Fruit fly (Drosophila melanogaster) whole organism, prepupa: ENCODE measurements around the gene Cyt-c1L.

Source experiments
- Blimp-1 ChIP-seq: fragments of 200-800 bp; sonication (Bioruptor generic); optimal IDR thresholded peaks from 3 replicates; lab custom pipeline; 2017; ENCODE audit warnings: missing biosample characterization, missing genetic modification characterization, mild to moderate bottlenecking, moderate library complexity, missing genetic modification reagents
- CG10631 ChIP-seq: fragments of 200-800 bp; sonication (Bioruptor generic); optimal IDR thresholded peaks from 2 replicates; lab custom pipeline; 2016; ENCODE audit warnings: missing biosample characterization, missing genetic modification characterization
- CG10669 ChIP-seq: fragments of 200-800 bp; sonication (Bioruptor generic); optimal IDR thresholded peaks from 3 replicates; lab custom pipeline; 2018; ENCODE audit warnings: missing biosample characterization, mild to moderate bottlenecking, missing genetic modification characterization, moderate library complexity
- CG11294 ChIP-seq: fragments of 200-800 bp; sonication (Bioruptor generic); IDR thresholded peaks from 2 replicates; pipeline ENCODE4 v1.3.6; 2022; ENCODE audit warnings: missing biosample characterization, missing genetic modification characterization
- CG11762 ChIP-seq: fragments of 200-800 bp; sonication (Bioruptor generic); optimal IDR thresholded peaks from 3 replicates; lab custom pipeline; 2016; ENCODE audit warnings: missing biosample characterization, missing genetic modification characterization; ENCODE audit not compliant: insufficient read depth
- CG11902 ChIP-seq: fragments of 200-800 bp; sonication (Bioruptor generic); optimal IDR thresholded peaks from 3 replicates; lab custom pipeline; 2016; ENCODE audit warnings: missing biosample characterization, missing genetic modification characterization
- CG1621 ChIP-seq: fragments of 200-800 bp; sonication (Bioruptor generic); optimal IDR thresholded peaks from 3 replicates; lab custom pipeline; 2018; ENCODE audit warnings: missing biosample characterization, mild to moderate bottlenecking, missing genetic modification characterization
- CG16779 ChIP-seq: fragments of 200-800 bp; sonication (Bioruptor generic); optimal IDR thresholded peaks from 3 replicates; lab custom pipeline; 2017; ENCODE audit warnings: missing biosample characterization, mild to moderate bottlenecking, missing genetic modification characterization
- CG31627 ChIP-seq: fragments of 200-800 bp; sonication (Bioruptor generic); optimal IDR thresholded peaks from 3 replicates; lab custom pipeline; 2016; ENCODE audit warnings: missing biosample characterization, missing genetic modification characterization
- CG32006 ChIP-seq: fragments of 200-800 bp; sonication (Bioruptor generic); optimal IDR thresholded peaks from 3 replicates; lab custom pipeline; 2017; ENCODE audit warnings: missing biosample characterization, mild to moderate bottlenecking, missing genetic modification characterization
- CG34406 ChIP-seq: fragments of 200-800 bp; sonication (Bioruptor generic); optimal IDR thresholded peaks from 3 replicates; lab custom pipeline; 2016; ENCODE audit warnings: missing biosample characterization, missing genetic modification characterization
- CG3919 ChIP-seq: fragments of 200-800 bp; sonication (Bioruptor generic); optimal IDR thresholded peaks from 3 replicates; lab custom pipeline; 2016; ENCODE audit warnings: missing biosample characterization, missing genetic modification characterization
- CG4318 ChIP-seq: fragments of 200-800 bp; sonication (Bioruptor generic); optimal IDR thresholded peaks from 3 replicates; lab custom pipeline; 2017; ENCODE audit warnings: missing biosample characterization, mild to moderate bottlenecking, missing genetic modification characterization
- CG6163 ChIP-seq: fragments of 200-800 bp; sonication (Bioruptor generic); IDR thresholded peaks from 3 replicates; pipeline ENCODE4 v1.3.6; 2022; ENCODE audit warnings: missing biosample characterization, missing genetic modification characterization
- CG6276 ChIP-seq: fragments of 200-800 bp; sonication (Bioruptor generic); optimal IDR thresholded peaks from 2 replicates; lab custom pipeline; 2017; ENCODE audit warnings: missing biosample characterization, mild to moderate bottlenecking, missing genetic modification characterization
- CG6808 ChIP-seq: fragments of 200-800 bp; sonication (Bioruptor generic); optimal IDR thresholded peaks from 3 replicates; lab custom pipeline; 2017; ENCODE audit warnings: missing biosample characterization, missing genetic modification characterization, mild to moderate bottlenecking, moderate library complexity, missing genetic modification reagents
- CG6854 ChIP-seq: fragments of 200-800 bp; sonication (Bioruptor generic); optimal IDR thresholded peaks from 2 replicates; lab custom pipeline; 2017; ENCODE audit warnings: missing biosample characterization, mild to moderate bottlenecking, missing genetic modification characterization
- CG7368 ChIP-seq: fragments of 200-800 bp; sonication (Bioruptor generic); optimal IDR thresholded peaks from 3 replicates; lab custom pipeline; 2016; ENCODE audit warnings: missing biosample characterization, missing genetic modification characterization
- CG8119 ChIP-seq: fragments of 200-800 bp; sonication (Bioruptor generic); IDR thresholded peaks from 3 replicates; pipeline ENCODE4 v1.3.6; 2022; ENCODE audit warnings: missing biosample characterization, missing genetic modification characterization
- CG8319 ChIP-seq: fragments of 200-800 bp; sonication (Bioruptor generic); optimal IDR thresholded peaks from 3 replicates; lab custom pipeline; 2016; ENCODE audit warnings: missing biosample characterization, missing genetic modification characterization
- CG8632 ChIP-seq: fragments of 200-800 bp; sonication (Bioruptor generic); optimal IDR thresholded peaks from 3 replicates; lab custom pipeline; 2016; ENCODE audit warnings: missing biosample characterization, missing genetic modification characterization
- CG9139 ChIP-seq: fragments of 200-800 bp; sonication (Bioruptor generic); optimal IDR thresholded peaks from 3 replicates; lab custom pipeline; 2017; ENCODE audit warnings: missing biosample characterization, mild to moderate bottlenecking, missing genetic modification characterization
- Eip75B ChIP-seq: fragments of 200-800 bp; sonication (Bioruptor generic); optimal IDR thresholded peaks from 3 replicates; lab custom pipeline; 2016; ENCODE audit warnings: missing biosample characterization, missing genetic modification characterization
- Eip78C ChIP-seq: fragments of 200-800 bp; sonication (Bioruptor generic); peaks from one replicate; lab custom pipeline; 2016; ENCODE audit warnings: missing biosample characterization, missing genetic modification characterization
- Eip93F ChIP-seq: fragments of 200-800 bp; sonication (Bioruptor generic); optimal IDR thresholded peaks from 2 replicates; lab custom pipeline; 2016; ENCODE audit warnings: missing biosample characterization, mild to moderate bottlenecking, missing genetic modification characterization
- Ets21C ChIP-seq: fragments of 200-800 bp; sonication (Bioruptor generic); optimal IDR thresholded peaks from 3 replicates; lab custom pipeline; 2016; ENCODE audit warnings: missing biosample characterization, missing genetic modification characterization
- Gug ChIP-seq: fragments of 200-800 bp; sonication (Bioruptor generic); IDR thresholded peaks from 2 replicates; pipeline ENCODE4 v1.3.6; 2022; ENCODE audit warnings: missing biosample characterization, missing genetic modification characterization
- Hr38 ChIP-seq: sonication (Bioruptor generic); optimal IDR thresholded peaks from 2 replicates; lab custom pipeline; 2016; ENCODE audit warnings: missing biosample characterization, missing genetic modification characterization
- Hr39 ChIP-seq: fragments of 200-800 bp; sonication (Bioruptor generic); optimal IDR thresholded peaks from 2 replicates; lab custom pipeline; 2016; ENCODE audit warnings: missing biosample characterization, missing genetic modification characterization
- Hr4 ChIP-seq: fragments of 200-800 bp; sonication (Bioruptor generic); optimal IDR thresholded peaks from 3 replicates; lab custom pipeline; 2016; ENCODE audit warnings: missing biosample characterization, missing genetic modification characterization
- Lpt ChIP-seq: fragments of 200-800 bp; sonication (Bioruptor generic); optimal IDR thresholded peaks from 3 replicates; lab custom pipeline; 2016; ENCODE audit warnings: missing biosample characterization, missing genetic modification characterization
- Met ChIP-seq: fragments of 200-800 bp; sonication (Bioruptor generic); optimal IDR thresholded peaks from 3 replicates; lab custom pipeline; 2016; ENCODE audit warnings: missing biosample characterization, missing genetic modification characterization
- OdsH ChIP-seq: fragments of 200-800 bp; sonication (Bioruptor generic); optimal IDR thresholded peaks from 3 replicates; lab custom pipeline; 2016; ENCODE audit warnings: missing biosample characterization, missing genetic modification characterization
- Smox ChIP-seq: fragments of 200-800 bp; sonication (Bioruptor generic); optimal IDR thresholded peaks from 3 replicates; lab custom pipeline; 2016; ENCODE audit warnings: missing biosample characterization, missing genetic modification characterization
- Sox102F ChIP-seq: fragments of 200-800 bp; sonication (Bioruptor generic); optimal IDR thresholded peaks from 2 replicates; lab custom pipeline; 2016; ENCODE audit warnings: missing biosample characterization, mild to moderate bottlenecking, missing genetic modification characterization
- Sox14 ChIP-seq: fragments of 200-800 bp; sonication (Bioruptor generic); optimal IDR thresholded peaks from 3 replicates; lab custom pipeline; 2016; ENCODE audit warnings: missing biosample characterization, missing genetic modification characterization
- achi ChIP-seq: fragments of 200-800 bp; sonication (Bioruptor generic); optimal IDR thresholded peaks from 3 replicates; lab custom pipeline; 2016; ENCODE audit warnings: missing biosample characterization, missing genetic modification characterization
- acj6 ChIP-seq: fragments of 200-800 bp; sonication (Bioruptor generic); optimal IDR thresholded peaks from 3 replicates; lab custom pipeline; 2016; ENCODE audit warnings: missing biosample characterization, missing genetic modification characterization
- dac ChIP-seq: fragments of 200-800 bp; sonication (Bioruptor generic); optimal IDR thresholded peaks from 2 replicates; lab custom pipeline; 2017; ENCODE audit warnings: missing biosample characterization, mild to moderate bottlenecking, missing genetic modification characterization
- dsx ChIP-seq: fragments of 200-800 bp; optimal IDR thresholded peaks from 3 replicates; lab custom pipeline; 2019; ENCODE audit warnings: missing biosample characterization, mild to moderate bottlenecking, missing genetic modification characterization, moderate library complexity; ENCODE audit not compliant: poor library complexity, severe bottlenecking
- eg ChIP-seq: fragments of 200-800 bp; sonication (Bioruptor generic); IDR thresholded peaks from 3 replicates; pipeline ENCODE4 v1.3.6; 2022; ENCODE audit warnings: missing biosample characterization, missing genetic modification characterization
- esn ChIP-seq: fragments of 200-800 bp; sonication (Bioruptor generic); optimal IDR thresholded peaks from 2 replicates; lab custom pipeline; 2016; ENCODE audit warnings: missing biosample characterization, mild to moderate bottlenecking, missing genetic modification characterization, moderate library complexity
- fd59A ChIP-seq: fragments of 200-800 bp; sonication (Bioruptor generic); optimal IDR thresholded peaks from 2 replicates; lab custom pipeline; 2017; ENCODE audit warnings: missing biosample characterization, mild to moderate bottlenecking, missing genetic modification characterization, missing genetic modification reagents
- fkh ChIP-seq: fragments of 200-800 bp; sonication (Bioruptor generic); optimal IDR thresholded peaks from 3 replicates; lab custom pipeline; 2017; ENCODE audit warnings: missing biosample characterization, mild to moderate bottlenecking, missing genetic modification characterization, moderate library complexity
- lz ChIP-seq: fragments of 200-800 bp; sonication (Bioruptor generic); optimal IDR thresholded peaks from 3 replicates; lab custom pipeline; 2016; ENCODE audit warnings: missing biosample characterization, missing genetic modification characterization
- net ChIP-seq: fragments of 200-800 bp; sonication (Bioruptor generic); optimal IDR thresholded peaks from 3 replicates; lab custom pipeline; 2016; ENCODE audit warnings: missing biosample characterization, missing genetic modification characterization
- pdm3 ChIP-seq: fragments of 200-800 bp; sonication (Bioruptor generic); optimal IDR thresholded peaks from 3 replicates; lab custom pipeline; 2016; ENCODE audit warnings: missing biosample characterization, missing genetic modification characterization
- salr ChIP-seq, 2 experiments: fragments of 200-800 bp; sonication (Bioruptor generic); optimal IDR thresholded peaks; 3 replicates each; lab custom pipeline; 2016 to 2018; ENCODE audit warnings: missing biosample characterization in 2 of 2, missing genetic modification characterization in 2 of 2, mild to moderate bottlenecking in 1 of 2
- topi ChIP-seq: fragments of 200-800 bp; sonication (Bioruptor generic); optimal IDR thresholded peaks from 3 replicates; lab custom pipeline; 2016; ENCODE audit warnings: missing biosample characterization, missing genetic modification characterization
- vri ChIP-seq: fragments of 200-800 bp; sonication (Bioruptor generic); optimal IDR thresholded peaks from 3 replicates; lab custom pipeline; 2016; ENCODE audit warnings: missing biosample characterization, mild to moderate bottlenecking, missing genetic modification characterization

The Cyt-c1L gene

DNA sequence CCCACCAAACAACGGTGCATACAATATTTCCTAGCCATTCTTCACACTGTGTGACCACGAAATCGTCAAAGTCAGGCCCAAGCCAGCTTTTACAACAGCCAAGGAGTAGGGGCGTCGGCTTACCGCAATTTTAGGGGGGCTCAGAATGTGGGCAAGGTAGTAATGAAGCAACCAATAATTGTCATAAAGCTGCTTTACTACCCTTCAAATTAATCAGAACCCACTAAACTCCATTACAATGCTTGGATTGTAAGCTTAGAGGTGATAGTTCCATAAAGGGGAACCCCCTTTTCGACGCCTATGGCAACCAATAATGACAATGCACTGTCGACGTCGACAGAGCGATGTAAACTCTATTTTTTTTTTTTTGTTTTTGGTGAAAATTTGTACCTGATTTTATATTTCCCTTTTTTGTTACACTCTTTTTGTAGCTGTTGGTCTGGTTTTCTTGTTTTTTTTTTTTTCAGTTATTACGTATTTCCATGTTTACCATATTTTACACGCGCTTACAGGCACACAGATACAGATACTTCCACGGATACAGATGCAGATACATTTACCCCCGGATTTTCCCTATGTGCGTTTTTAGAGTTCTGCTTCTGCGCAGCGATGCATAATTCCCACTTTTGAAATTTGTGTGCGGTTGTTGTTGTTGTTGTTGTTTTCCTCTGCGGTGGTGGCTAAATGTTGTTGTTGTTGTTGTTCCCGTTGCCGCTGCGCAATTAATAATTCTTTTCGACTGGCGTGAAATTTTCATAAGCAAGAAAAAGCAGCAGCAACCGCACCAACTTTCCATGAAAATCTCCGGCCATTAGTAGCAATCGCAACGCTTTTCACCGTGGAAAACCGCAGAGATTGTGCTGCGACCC, 913 bp upstream of the Cyt-c1L start:
- TF ChIP-seq CG9139 (GFP tag; lab: Kevin White, UChicago) (no peak), Eip93F (GFP tag; lab: Kevin White, UChicago) (no peak), CG34406 (no peak), Smox (no peak), CG16779 (tag; lab: Kevin White, UChicago) (peak; percentile 3), CG10631 (peak; percentile 52), Sox14 (GFP tag; lab: Kevin White, UChicago) (peak; percentile 27), OdsH (GFP tag; lab: Kevin White, UChicago) (peak; percentile 63), net (GFP tag; lab: Kevin White, UChicago) (peak; percentile 71), dac (GFP tag; lab: Kevin White, UChicago) (peak; percentile 68), vri (no peak), achi (GFP tag; lab: Kevin White, UChicago) (peak; percentile 51), esn (no peak), salr (GFP tag; optimal IDR thresholded peaks at IDR 0.05; lab: Kevin White, UChicago) (peak in 1 of 2 experiments; percentile 58), acj6 (GFP tag; lab: Kevin White, UChicago) (peak; percentile 54), CG32006 (GFP tag; lab: Kevin White, UChicago) (peak; percentile 86), CG8119 (peak; percentile 77), CG6276 (GFP tag; lab: Kevin White, UChicago) (peak; percentile 55), Hr39 (GFP tag; lab: Kevin White, UChicago) (no peak), Hr38 (GFP tag; lab: Kevin White, UChicago) (no peak), CG11762 (GFP tag; lab: Kevin White, UChicago) (no peak), Gug (GFP tag; lab: Robert Waterston, UW) (peak; percentile 45; the same call in 1 of the 2 replicates), topi (GFP tag; lab: Kevin White, UChicago) (no peak), CG6854 (no peak), CG7368 (peak; percentile 15), Lpt (peak; percentile 46), CG10669 (peak; percentile 20), Ets21C (GFP tag; lab: Kevin White, UChicago) (no peak), CG11902 (no peak), CG6808 (GFP tag; lab: Kevin White, UChicago) (peak; percentile 50), Sox102F (no peak), Hr4 (GFP tag; lab: Kevin White, UChicago) (peak; percentile 85), CG3919 (GFP tag; lab: Kevin White, UChicago) (peak; percentile 56), Blimp-1 (GFP tag; lab: Kevin White, UChicago) (no peak), pdm3 (GFP tag; lab: Kevin White, UChicago) (peak; percentile 65), Eip75B (peak; percentile 24), dsx (GFP tag; lab: Kevin White, UChicago) (peak; percentile 18), fd59A (GFP tag; lab: Kevin White, UChicago) (peak; percentile 41), CG11294 (GFP tag; lab: Robert Waterston, UW) (no peak), Eip78C (peak; percentile 89), CG6163 (GFP tag; lab: Robert Waterston, UW) (peak; percentile 48; the same call in 1 of the 3 replicates), CG4318 (peak; percentile 73), lz (GFP tag; lab: Kevin White, UChicago) (peak; percentile 34), eg (peak; percentile 76), fkh (no peak), Met (no peak), CG1621 (tag; lab: Kevin White, UChicago) (peak; percentile 12), CG31627 (GFP tag; lab: Kevin White, UChicago) (no peak), CG8632 (GFP tag; lab: Kevin White, UChicago) (no peak), CG8319 (no peak)
